Fruit fly (Drosophila melanogaster) whole organism, embryonic: Measurements from ENCODE around the gene CG13609.
A peak's percentile ranks its signal among the peaks of the same experiment; 100 is the strongest.

ENCODE experiments used
- Asciz ChIP-seq: fragments of 200-800 bp; sonication (Bioruptor generic); optimal IDR thresholded peaks from 2 replicates; lab custom pipeline; 2017; ENCODE audit warnings: missing biosample characterization, mild to moderate bottlenecking, missing genetic modification characterization, missing genetic modification reagents
- CG10366 ChIP-seq: fragments of 200-800 bp; sonication (Bioruptor generic); IDR thresholded peaks from 2 replicates; pipeline ENCODE4 v1.3.6; 2022; ENCODE audit warnings: missing biosample characterization, missing genetic modification characterization
- CG10565 ChIP-seq: fragments of 200-800 bp; sonication (Bioruptor generic); optimal IDR thresholded peaks from 3 replicates; lab custom pipeline; 2016; ENCODE audit warnings: missing biosample characterization, mild to moderate bottlenecking, missing genetic modification characterization
- CG11247 ChIP-seq: fragments of 200-800 bp; sonication (Bioruptor generic); IDR thresholded peaks from 2 replicates; pipeline ENCODE4 v1.3.6; 2022; ENCODE audit warnings: missing biosample characterization, missing genetic modification characterization
- CG11504 ChIP-seq: fragments of 200-800 bp; sonication (Bioruptor generic); optimal IDR thresholded peaks from 3 replicates; lab custom pipeline; 2019; ENCODE audit warnings: missing biosample characterization, mild to moderate bottlenecking, missing genetic modification characterization, moderate library complexity
- CG13775 ChIP-seq: fragments of 200-800 bp; sonication (Bioruptor generic); optimal IDR thresholded peaks from 3 replicates; lab custom pipeline; 2017; ENCODE audit warnings: missing biosample characterization, mild to moderate bottlenecking, missing genetic modification characterization
- CG14014 ChIP-seq: fragments of 200-800 bp; sonication (Bioruptor generic); IDR thresholded peaks from 2 replicates; pipeline ENCODE4 v1.3.6; 2022; ENCODE audit warnings: missing biosample characterization, missing genetic modification characterization
- CG15696 ChIP-seq: fragments of 200-800 bp; sonication (Bioruptor generic); optimal IDR thresholded peaks from 2 replicates; lab custom pipeline; 2019; ENCODE audit warnings: missing biosample characterization, mild to moderate bottlenecking, missing genetic modification characterization, moderate library complexity
- CG1603 ChIP-seq: fragments of 200-800 bp; sonication (Bioruptor generic); optimal IDR thresholded peaks from 2 replicates; lab custom pipeline; 2019; ENCODE audit warnings: missing biosample characterization, mild to moderate bottlenecking, missing genetic modification characterization, moderate library complexity
- CG17186 ChIP-seq: fragments of 200-800 bp; sonication (Bioruptor generic); optimal IDR thresholded peaks from 3 replicates; lab custom pipeline; 2017; ENCODE audit warnings: missing biosample characterization, missing genetic modification reagents, missing genetic modification characterization
- CG17568 ChIP-seq: fragments of 200-800 bp; sonication (Bioruptor generic); optimal IDR thresholded peaks from 2 replicates; lab custom pipeline; 2018; ENCODE audit warnings: missing biosample characterization, mild to moderate bottlenecking, missing genetic modification characterization, moderate library complexity
- CG17829 ChIP-seq: fragments of 200-800 bp; optimal IDR thresholded peaks from 2 replicates; lab custom pipeline; 2019; ENCODE audit warnings: missing biosample characterization, mild to moderate bottlenecking, missing genetic modification characterization, moderate library complexity
- CG31441 ChIP-seq: fragments of 200-800 bp; sonication (Bioruptor generic); IDR thresholded peaks from 2 replicates; pipeline ENCODE4 v1.3.6; 2022; ENCODE audit warnings: missing biosample characterization, missing genetic modification characterization
- CG32767 ChIP-seq: fragments of 200-800 bp; sonication (Bioruptor generic); IDR thresholded peaks from 2 replicates; pipeline ENCODE4 v1.3.6; 2022; ENCODE audit warnings: missing biosample characterization, missing genetic modification characterization
- CG3847 ChIP-seq: fragments of 200-800 bp; sonication (Bioruptor generic); IDR thresholded peaks from 2 replicates; pipeline ENCODE4 v1.3.6; 2022; ENCODE audit warnings: missing biosample characterization, missing genetic modification characterization
- CG4282 ChIP-seq: fragments of 200-800 bp; sonication (Bioruptor generic); optimal IDR thresholded peaks from 2 replicates; lab custom pipeline; 2016; ENCODE audit warnings: missing biosample characterization, missing genetic modification characterization
- CG4328 ChIP-seq: fragments of 200-800 bp; sonication (Bioruptor generic); optimal IDR thresholded peaks from 3 replicates; lab custom pipeline; 2017; ENCODE audit warnings: missing biosample characterization, missing genetic modification reagents, missing genetic modification characterization
- CG4360 ChIP-seq: fragments of 200-800 bp; sonication (Bioruptor generic); IDR thresholded peaks from 2 replicates; pipeline ENCODE4 v1.3.6; 2022; ENCODE audit warnings: missing biosample characterization, missing genetic modification characterization
- CG4820 ChIP-seq: fragments of 200-800 bp; sonication (Bioruptor generic); optimal IDR thresholded peaks from 3 replicates; lab custom pipeline; 2016; ENCODE audit warnings: missing biosample characterization, missing genetic modification characterization
- CG8089 ChIP-seq: fragments of 200-800 bp; sonication (Bioruptor generic); optimal IDR thresholded peaks from 3 replicates; lab custom pipeline; 2016; ENCODE audit warnings: missing biosample characterization, missing genetic modification characterization
- CG8281 ChIP-seq: fragments of 200-800 bp; sonication (Bioruptor generic); optimal IDR thresholded peaks from 2 replicates; lab custom pipeline; 2018; ENCODE audit warnings: missing biosample characterization, mild to moderate bottlenecking, missing genetic modification characterization, moderate library complexity
- H2.0 ChIP-seq: fragments of 200-800 bp; sonication (Bioruptor generic); IDR thresholded peaks from 2 replicates; pipeline ENCODE4 v1.3.6; 2022; ENCODE audit warnings: missing biosample characterization, missing genetic modification characterization
- HmgZ ChIP-seq: fragments of 200-800 bp; sonication (Bioruptor generic); optimal IDR thresholded peaks from 2 replicates; lab custom pipeline; 2018; ENCODE audit warnings: missing biosample characterization, mild to moderate bottlenecking, missing genetic modification characterization
- Meics ChIP-seq: fragments of 200-800 bp; sonication (Bioruptor generic); optimal IDR thresholded peaks from 2 replicates; lab custom pipeline; 2017; ENCODE audit warnings: missing biosample characterization, mild to moderate bottlenecking, missing genetic modification characterization
- NFAT ChIP-seq: fragments of 200-800 bp; sonication (Bioruptor generic); IDR thresholded peaks from 2 replicates; pipeline ENCODE4 v1.3.6; 2022; ENCODE audit warnings: missing biosample characterization, missing genetic modification characterization
- Nf-YB ChIP-seq: fragments of 200-800 bp; sonication (Bioruptor generic); optimal IDR thresholded peaks from 3 replicates; lab custom pipeline; 2019; ENCODE audit warnings: missing biosample characterization, mild to moderate bottlenecking, missing genetic modification characterization, moderate library complexity
- PHDP ChIP-seq: fragments of 200-800 bp; sonication (Bioruptor generic); optimal IDR thresholded peaks from 3 replicates; lab custom pipeline; 2018; ENCODE audit warnings: missing biosample characterization, mild to moderate bottlenecking, missing genetic modification characterization, moderate library complexity
- al ChIP-seq: fragments of 200-800 bp; sonication (Bioruptor generic); IDR thresholded peaks from 2 replicates; pipeline ENCODE4 v1.3.6; 2022; ENCODE audit warnings: missing biosample characterization, missing genetic modification characterization
- aop ChIP-seq: fragments of 200-800 bp; sonication (Bioruptor generic); IDR thresholded peaks from 2 replicates; pipeline ENCODE4 v1.3.6; 2022; ENCODE audit warnings: missing biosample characterization, missing genetic modification characterization
- az2 ChIP-seq: fragments of 200-800 bp; sonication (Bioruptor generic); optimal IDR thresholded peaks from 3 replicates; lab custom pipeline; 2016; ENCODE audit warnings: missing biosample characterization, missing genetic modification characterization
- bbx ChIP-seq: fragments of 200-800 bp; sonication (Bioruptor generic); IDR thresholded peaks from 2 replicates; pipeline ENCODE4 v1.3.6; 2022; ENCODE audit warnings: missing biosample characterization, missing genetic modification characterization; ENCODE audit not compliant: partially characterized antibody
- caup ChIP-seq: fragments of 200-800 bp; sonication (Bioruptor generic); optimal IDR thresholded peaks from 3 replicates; lab custom pipeline; 2017; ENCODE audit warnings: missing biosample characterization, mild to moderate bottlenecking, missing genetic modification characterization, moderate library complexity; ENCODE audit not compliant: severe bottlenecking
- dimm ChIP-seq: fragments of 200-800 bp; sonication (Bioruptor generic); IDR thresholded peaks from 2 replicates; pipeline ENCODE4 v1.3.6; 2022; ENCODE audit warnings: missing biosample characterization, missing genetic modification characterization
- ems ChIP-seq: fragments of 200-800 bp; sonication (Bioruptor generic); optimal IDR thresholded peaks from 3 replicates; lab custom pipeline; 2016; ENCODE audit warnings: missing biosample characterization, missing genetic modification characterization
- esg ChIP-seq: fragments of 200-800 bp; sonication (Bioruptor generic); conservative IDR thresholded peaks from 2 replicates; pipeline ENCODE4 v1.3.6; 2022; ENCODE audit warnings: missing biosample characterization, missing genetic modification characterization
- gce ChIP-seq: fragments of 200-800 bp; sonication (Bioruptor generic); IDR thresholded peaks from 3 replicates; pipeline ENCODE4 v1.3.6; 2022; ENCODE audit warnings: missing biosample characterization, missing genetic modification characterization
- gcm2 ChIP-seq: fragments of 200-800 bp; sonication (Bioruptor generic); optimal IDR thresholded peaks from 2 replicates; lab custom pipeline; 2016; ENCODE audit warnings: missing biosample characterization, missing genetic modification characterization
- grau ChIP-seq: fragments of 200-800 bp; optimal IDR thresholded peaks from 3 replicates; lab custom pipeline; 2019; ENCODE audit warnings: missing biosample characterization, mild to moderate bottlenecking, missing genetic modification characterization, moderate library complexity
- gsb ChIP-seq: fragments of 200-800 bp; sonication (Bioruptor generic); IDR thresholded peaks from 2 replicates; pipeline ENCODE4 v1.3.6; 2022; ENCODE audit warnings: missing biosample characterization, missing genetic modification characterization
- hbn ChIP-seq: fragments of 200-800 bp; sonication (Bioruptor generic); IDR thresholded peaks from 2 replicates; pipeline ENCODE4 v1.3.6; 2022; ENCODE audit warnings: missing biosample characterization, missing genetic modification characterization; ENCODE audit not compliant: partially characterized antibody
- kni ChIP-seq: fragments of 200-800 bp; sonication (Bioruptor generic); optimal IDR thresholded peaks from 3 replicates; lab custom pipeline; 2017; ENCODE audit warnings: mild to moderate bottlenecking, missing biosample characterization, missing genetic modification reagents, missing genetic modification characterization
- lbe ChIP-seq: fragments of 200-800 bp; sonication (Bioruptor generic); optimal IDR thresholded peaks from 2 replicates; lab custom pipeline; 2016; ENCODE audit warnings: missing biosample characterization, mild to moderate bottlenecking, missing genetic modification characterization
- nmo ChIP-seq: fragments of 200-800 bp; sonication (Bioruptor generic); optimal IDR thresholded peaks from 2 replicates; lab custom pipeline; 2018; ENCODE audit warnings: missing biosample characterization, mild to moderate bottlenecking, missing genetic modification characterization, moderate library complexity
- onecut ChIP-seq: fragments of 200-800 bp; sonication (Bioruptor generic); IDR thresholded peaks from 2 replicates; pipeline ENCODE4 v1.3.6; 2022; ENCODE audit warnings: missing biosample characterization, missing genetic modification characterization
- phol ChIP-seq: fragments of 200-800 bp; sonication (Bioruptor generic); optimal IDR thresholded peaks from 3 replicates; lab custom pipeline; 2018; ENCODE audit warnings: missing biosample characterization, mild to moderate bottlenecking, missing genetic modification characterization, moderate library complexity
- twi ChIP-seq: fragments of 200-800 bp; optimal IDR thresholded peaks from 2 replicates; lab custom pipeline; 2019; ENCODE audit warnings: missing biosample characterization, mild to moderate bottlenecking, missing genetic modification characterization, moderate library complexity
- wdn ChIP-seq: fragments of 200-800 bp; sonication (Bioruptor generic); IDR thresholded peaks from 2 replicates; pipeline ENCODE4 v1.3.6; 2022; ENCODE audit warnings: missing biosample characterization, missing genetic modification characterization
- yki ChIP-seq: fragments of >200 bp; optimal IDR thresholded peaks from 3 replicates; lab custom pipeline; 2018

The CG13609 gene

dm6 chr3R:24221334-24222302 is 5.2 kb upstream of the CG13609 start, which contains the start of gene twin (continued):
- peak; percentile 37; the same call in 1 of the 2 replicates for TF ChIP-seq CG10366 (GFP tag; lab: Robert Waterston, UW)
- peak; percentile 75 for TF ChIP-seq nmo (GFP tag; lab: Kevin White, UChicago)
- TF ChIP-seq gce (GFP tag; lab: Robert Waterston, UW), result no peak
- peak; percentile 63 for TF ChIP-seq CG15696 (tag; lab: Kevin White, UChicago)
- TF ChIP-seq H2.0 (GFP tag; lab: Robert Waterston, UW), result peak; percentile 17; the same call in 1 of the 2 replicates
- TF ChIP-seq gsb (GFP tag; lab: Robert Waterston, UW), result peak; percentile 56; the same call in 1 of the 2 replicates
- peak; percentile 21 for TF ChIP-seq CG4820
- no peak for TF ChIP-seq Asciz
- TF ChIP-seq al (GFP tag; lab: Robert Waterston, UW), result peak; percentile 43
- peak; percentile 15; the same call in 1 of the 2 replicates for TF ChIP-seq CG4360 (GFP tag; lab: Robert Waterston, UW)
- no peak for TF ChIP-seq aop (GFP tag; lab: Robert Waterston, UW)
- no peak for TF ChIP-seq CG32767 (GFP tag; lab: Robert Waterston, UW)
- TF ChIP-seq Meics (GFP tag; lab: Kevin White, UChicago), result peak; percentile 51
- peak; percentile 47 for TF ChIP-seq HmgZ (tag; lab: Kevin White, UChicago)
- no peak for TF ChIP-seq CG10565 (GFP tag; lab: Kevin White, UChicago)
- peak; percentile 64 for TF ChIP-seq hbn (GFP tag; lab: Robert Waterston, UW)
- peak; percentile 4 for TF ChIP-seq CG1603 (tag; lab: Kevin White, UChicago)
- TF ChIP-seq wdn (GFP tag; lab: Robert Waterston, UW), result peak; percentile 29; the same call in 1 of the 2 replicates
- TF ChIP-seq twi, result peak; percentile 38
- peak; percentile 42 for TF ChIP-seq CG8089 (GFP tag; lab: Kevin White, UChicago)
- peak; percentile 22 for TF ChIP-seq caup (GFP tag; lab: Kevin White, UChicago)
- TF ChIP-seq CG17186 (GFP tag; lab: Kevin White, UChicago), result peak; percentile 31
- TF ChIP-seq CG3847 (GFP tag; lab: Robert Waterston, UW), result peak; percentile 57
- peak; percentile 67 for TF ChIP-seq CG13775
- no peak for TF ChIP-seq CG11504 (tag; lab: Kevin White, UChicago)
- TF ChIP-seq az2, result peak; percentile 48
- TF ChIP-seq lbe, result peak; percentile 6
- TF ChIP-seq ems (GFP tag; lab: Kevin White, UChicago), result peak; percentile 70
- TF ChIP-seq gcm2 (GFP tag; lab: Kevin White, UChicago), result no peak
- TF ChIP-seq Nf-YB (GFP tag; lab: Kevin White, UChicago), result peak; percentile 37
- TF ChIP-seq CG17829 (tag; lab: Kevin White, UChicago), result peak; percentile 22
- peak; percentile 69 for TF ChIP-seq phol
- TF ChIP-seq CG4282 (GFP tag; lab: Kevin White, UChicago), result peak; percentile 68
- TF ChIP-seq yki (lab: Kevin White, UChicago), result no peak
- TF ChIP-seq CG4328 (GFP tag; lab: Kevin White, UChicago), result peak; percentile 5
- peak; percentile 45; the same call in 1 of the 2 replicates for TF ChIP-seq CG11247
- peak; percentile 49 for TF ChIP-seq PHDP
- TF ChIP-seq CG31441, result no peak
- TF ChIP-seq CG14014 (GFP tag; lab: Robert Waterston, UW), result peak; percentile 48; the same call in 1 of the 2 replicates
- peak; percentile 76 for TF ChIP-seq NFAT (GFP tag; lab: Robert Waterston, UW)
- no peak for TF ChIP-seq dimm
- peak; percentile 58; the same call in 1 of the 2 replicates for TF ChIP-seq bbx
- TF ChIP-seq CG17568 (GFP tag; lab: Kevin White, UChicago), result no peak
- no peak for TF ChIP-seq kni
- peak; percentile 62 for TF ChIP-seq grau (tag; lab: Kevin White, UChicago)
- TF ChIP-seq onecut (GFP tag; lab: Robert Waterston, UW), result no peak; the same call in 1 of the 2 replicates
- no peak for TF ChIP-seq CG8281
- peak; percentile 61 for TF ChIP-seq esg
